Fruit fly (Drosophila melanogaster) whole organism, embryonic: ENCODE data around the gene CG13022.

Experiments
- Atf6 ChIP-seq: fragments of 200-800 bp; sonication (Bioruptor generic); IDR thresholded peaks from 2 replicates; pipeline ENCODE4 v1.3.6; 2022; ENCODE audit warnings: missing biosample characterization, missing genetic modification characterization
- CG10366 ChIP-seq: fragments of 200-800 bp; sonication (Bioruptor generic); IDR thresholded peaks from 2 replicates; pipeline ENCODE4 v1.3.6; 2022; ENCODE audit warnings: missing biosample characterization, missing genetic modification characterization
- CG13424 ChIP-seq: fragments of 200-800 bp; sonication (Bioruptor generic); optimal IDR thresholded peaks from 2 replicates; lab custom pipeline; 2019; ENCODE audit warnings: missing biosample characterization, mild to moderate bottlenecking, missing genetic modification characterization, moderate library complexity
- CG14441 ChIP-seq: fragments of 200-800 bp; sonication (Bioruptor generic); IDR thresholded peaks from 2 replicates; pipeline ENCODE4 v1.3.6; 2022; ENCODE audit warnings: missing biosample characterization, missing genetic modification characterization
- CG15479 ChIP-seq: fragments of 200-800 bp; sonication (Bioruptor generic); optimal IDR thresholded peaks from 3 replicates; lab custom pipeline; 2019; ENCODE audit warnings: missing biosample characterization, mild to moderate bottlenecking, missing genetic modification characterization, moderate library complexity
- CG15514 ChIP-seq: fragments of 200-800 bp; sonication (Bioruptor generic); optimal IDR thresholded peaks from 3 replicates; lab custom pipeline; 2017; ENCODE audit warnings: missing biosample characterization, missing genetic modification characterization, mild to moderate bottlenecking, moderate library complexity, missing genetic modification reagents
- CG1647 ChIP-seq: fragments of 200-800 bp; sonication (Bioruptor generic); optimal IDR thresholded peaks from 3 replicates; lab custom pipeline; 2016; ENCODE audit warnings: missing biosample characterization, missing genetic modification characterization
- CG17328 ChIP-seq: fragments of 200-800 bp; sonication (Bioruptor generic); IDR thresholded peaks from 2 replicates; pipeline ENCODE4 v1.3.6; 2022; ENCODE audit warnings: missing biosample characterization, missing genetic modification characterization
- CG17359 ChIP-seq: fragments of 200-800 bp; sonication (Bioruptor generic); optimal IDR thresholded peaks from 3 replicates; lab custom pipeline; 2018; ENCODE audit warnings: missing biosample characterization, mild to moderate bottlenecking, missing genetic modification characterization, moderate library complexity
- CG2120 ChIP-seq: fragments of 200-800 bp; sonication (Bioruptor generic); optimal IDR thresholded peaks from 3 replicates; lab custom pipeline; 2016; ENCODE audit warnings: missing biosample characterization, missing genetic modification characterization
- CG2199 ChIP-seq: fragments of 200-800 bp; sonication (Bioruptor generic); IDR thresholded peaks from 3 replicates; pipeline ENCODE4 v1.3.6; 2022; ENCODE audit warnings: missing biosample characterization, missing genetic modification characterization
- CG32532 ChIP-seq: fragments of 200-800 bp; sonication (Bioruptor generic); IDR thresholded peaks from 2 replicates; pipeline ENCODE4 v1.3.6; 2022; ENCODE audit warnings: missing biosample characterization, missing genetic modification characterization
- CG3847 ChIP-seq: fragments of 200-800 bp; sonication (Bioruptor generic); IDR thresholded peaks from 2 replicates; pipeline ENCODE4 v1.3.6; 2022; ENCODE audit warnings: missing biosample characterization, missing genetic modification characterization
- CG4424 ChIP-seq: fragments of 200-800 bp; sonication (Bioruptor generic); optimal IDR thresholded peaks from 3 replicates; lab custom pipeline; 2016; ENCODE audit warnings: missing biosample characterization, missing genetic modification characterization
- CG6765 ChIP-seq: fragments of 200-800 bp; sonication (Bioruptor generic); optimal IDR thresholded peaks from 3 replicates; lab custom pipeline; 2017; ENCODE audit warnings: missing biosample characterization, mild to moderate bottlenecking, missing genetic modification characterization
- CG7786 ChIP-seq: fragments of 200-800 bp; sonication (Bioruptor generic); optimal IDR thresholded peaks from 2 replicates; lab custom pipeline; 2016; ENCODE audit warnings: missing biosample characterization, missing genetic modification characterization
- CG7839 ChIP-seq: fragments of 200-800 bp; sonication (Bioruptor generic); optimal IDR thresholded peaks from 3 replicates; lab custom pipeline; 2018; ENCODE audit warnings: missing biosample characterization, mild to moderate bottlenecking, missing genetic modification characterization, moderate library complexity
- CG9727 ChIP-seq: fragments of 200-800 bp; sonication (Bioruptor generic); optimal IDR thresholded peaks from 3 replicates; lab custom pipeline; 2017; ENCODE audit warnings: missing biosample characterization, mild to moderate bottlenecking, missing genetic modification characterization
- Camta ChIP-seq: fragments of 200-800 bp; sonication (Bioruptor generic); optimal IDR thresholded peaks from 2 replicates; lab custom pipeline; 2016; ENCODE audit warnings: missing biosample characterization, missing genetic modification characterization
- CoRest ChIP-seq: fragments of 200-800 bp; sonication (Bioruptor generic); optimal IDR thresholded peaks from 3 replicates; lab custom pipeline; 2018; ENCODE audit warnings: missing biosample characterization, mild to moderate bottlenecking, missing genetic modification characterization, moderate library complexity
- D19B ChIP-seq: fragments of 200-800 bp; sonication (Bioruptor generic); optimal IDR thresholded peaks from 2 replicates; lab custom pipeline; 2017; ENCODE audit warnings: missing biosample characterization, mild to moderate bottlenecking, missing genetic modification characterization
- Dad ChIP-seq: fragments of 200-800 bp; sonication (Bioruptor generic); optimal IDR thresholded peaks from 3 replicates; lab custom pipeline; 2016; ENCODE audit warnings: missing biosample characterization, missing genetic modification characterization
- Deaf1 ChIP-seq: fragments of 200-800 bp; optimal IDR thresholded peaks from 3 replicates; lab custom pipeline; 2019; ENCODE audit warnings: missing biosample characterization, mild to moderate bottlenecking, missing genetic modification characterization, moderate library complexity
- GATAe ChIP-seq: fragments of 200-800 bp; sonication (Bioruptor generic); conservative IDR thresholded peaks from 2 replicates; pipeline ENCODE4 v1.3.6; 2022; ENCODE audit warnings: missing biosample characterization, missing genetic modification characterization
- Gug ChIP-seq: fragments of 200-800 bp; sonication (Bioruptor generic); IDR thresholded peaks from 4 replicates; pipeline ENCODE4 v1.3.6; 2022; ENCODE audit warnings: missing biosample characterization, missing genetic modification characterization
- HHEX ChIP-seq: fragments of 200-800 bp; sonication (Bioruptor generic); optimal IDR thresholded peaks from 3 replicates; lab custom pipeline; 2017; ENCODE audit warnings: missing biosample characterization, mild to moderate bottlenecking, missing genetic modification characterization, missing genetic modification reagents
- Hmr ChIP-seq: fragments of 200-800 bp; sonication (Bioruptor generic); optimal IDR thresholded peaks from 3 replicates; lab custom pipeline; 2017; ENCODE audit warnings: mild to moderate bottlenecking, missing biosample characterization, missing genetic modification reagents, missing genetic modification characterization
- Hsf ChIP-seq: fragments of 200-800 bp; sonication (Bioruptor generic); optimal IDR thresholded peaks from 3 replicates; lab custom pipeline; 2016; ENCODE audit warnings: missing biosample characterization, missing genetic modification characterization
- PHDP ChIP-seq: fragments of 200-800 bp; sonication (Bioruptor generic); optimal IDR thresholded peaks from 3 replicates; lab custom pipeline; 2018; ENCODE audit warnings: missing biosample characterization, mild to moderate bottlenecking, missing genetic modification characterization, moderate library complexity
- Rfx ChIP-seq: fragments of 200-800 bp; sonication (Bioruptor generic); IDR thresholded peaks from 2 replicates; pipeline ENCODE4 v1.3.6; 2022; ENCODE audit warnings: missing biosample characterization, missing genetic modification characterization
- Taf1 ChIP-seq: fragments of 200-800 bp; sonication (Bioruptor generic); IDR thresholded peaks from 2 replicates; pipeline ENCODE4 v1.3.6; 2022; ENCODE audit warnings: missing biosample characterization, missing genetic modification characterization
- al ChIP-seq: fragments of 200-800 bp; sonication (Bioruptor generic); IDR thresholded peaks from 2 replicates; pipeline ENCODE4 v1.3.6; 2022; ENCODE audit warnings: missing biosample characterization, missing genetic modification characterization
- bcd ChIP-seq: fragments of 200-800 bp; sonication (Bioruptor generic); optimal IDR thresholded peaks from 2 replicates; lab custom pipeline; 2017; ENCODE audit warnings: missing biosample characterization, mild to moderate bottlenecking, missing genetic modification characterization
- caup ChIP-seq: fragments of 200-800 bp; sonication (Bioruptor generic); optimal IDR thresholded peaks from 3 replicates; lab custom pipeline; 2017; ENCODE audit warnings: missing biosample characterization, mild to moderate bottlenecking, missing genetic modification characterization, moderate library complexity; ENCODE audit not compliant: severe bottlenecking
- disco-r ChIP-seq: fragments of 200-800 bp; sonication (Bioruptor generic); optimal IDR thresholded peaks from 2 replicates; lab custom pipeline; 2016; ENCODE audit warnings: missing biosample characterization, missing genetic modification characterization
- dmrt99B ChIP-seq: fragments of 200-800 bp; sonication (Bioruptor generic); optimal IDR thresholded peaks from 2 replicates; lab custom pipeline; 2018; ENCODE audit warnings: missing biosample characterization, mild to moderate bottlenecking, missing genetic modification characterization, moderate library complexity
- dysf ChIP-seq: fragments of 200-800 bp; sonication (Bioruptor generic); IDR thresholded peaks from 3 replicates; pipeline ENCODE4 v1.3.6; 2022; ENCODE audit warnings: missing biosample characterization, missing genetic modification characterization
- en ChIP-seq: fragments of 200-800 bp; sonication (Bioruptor generic); optimal IDR thresholded peaks from 2 replicates; lab custom pipeline; 2016; ENCODE audit warnings: missing biosample characterization, missing genetic modification characterization
- gcm2 ChIP-seq: fragments of 200-800 bp; sonication (Bioruptor generic); optimal IDR thresholded peaks from 2 replicates; lab custom pipeline; 2016; ENCODE audit warnings: missing biosample characterization, missing genetic modification characterization
- gfzf ChIP-seq: fragments of 200-800 bp; sonication (Bioruptor generic); optimal IDR thresholded peaks from 2 replicates; lab custom pipeline; 2016; ENCODE audit warnings: missing biosample characterization, mild to moderate bottlenecking, missing genetic modification characterization, moderate library complexity
- gro ChIP-seq: fragments of 200-800 bp; sonication (Bioruptor generic); optimal IDR thresholded peaks from 2 replicates; lab custom pipeline; 2016; ENCODE audit warnings: missing biosample characterization, missing genetic modification characterization
- hkb ChIP-seq, 2 experiments: fragments of 200-800 bp in 1 of 2; fragments of >200 bp in 1 of 2; sonication (Bioruptor generic) in 1 of 2; IDR thresholded peaks in 1 of 2; optimal IDR thresholded peaks in 1 of 2; 2 replicates each; pipeline versions ENCODE4 v1.3.6 to Lab custom; 2017 to 2022; ENCODE audit warnings: missing biosample characterization in 1 of 2, missing genetic modification characterization in 1 of 2
- luna ChIP-seq: fragments of 200-800 bp; sonication (Bioruptor generic); optimal IDR thresholded peaks from 2 replicates; lab custom pipeline; 2016; ENCODE audit warnings: missing biosample characterization, missing genetic modification characterization
- phol ChIP-seq: fragments of 200-800 bp; sonication (Bioruptor generic); optimal IDR thresholded peaks from 3 replicates; lab custom pipeline; 2018; ENCODE audit warnings: missing biosample characterization, mild to moderate bottlenecking, missing genetic modification characterization, moderate library complexity
- pzg ChIP-seq: fragments of 200-800 bp; sonication (Bioruptor generic); optimal IDR thresholded peaks from 3 replicates; lab custom pipeline; 2018; ENCODE audit warnings: missing biosample characterization, mild to moderate bottlenecking, missing genetic modification characterization, moderate library complexity
- sima ChIP-seq: fragments of 200-800 bp; sonication (Bioruptor generic); optimal IDR thresholded peaks from 2 replicates; lab custom pipeline; 2016; ENCODE audit warnings: missing biosample characterization, missing genetic modification characterization
- slbo ChIP-seq: fragments of 200-800 bp; sonication (Bioruptor generic); IDR thresholded peaks from 2 replicates; pipeline ENCODE4 v1.3.6; 2022; ENCODE audit warnings: missing biosample characterization, missing genetic modification characterization
- sob ChIP-seq: fragments of 200-800 bp; sonication (Bioruptor generic); IDR thresholded peaks from 2 replicates; pipeline ENCODE4 v1.3.6; 2022; ENCODE audit warnings: missing biosample characterization, missing genetic modification characterization
- vvl ChIP-seq: fragments of 200-800 bp; sonication (Bioruptor generic); IDR thresholded peaks from 2 replicates; pipeline ENCODE4 v1.3.6; 2022; ENCODE audit warnings: missing biosample characterization, missing genetic modification characterization

Gene CG13022

dm6 chr3L:16896408-16896807 lies 42.3 kb downstream of the CG13022 start (continued):
- TF ChIP-seq CG32532 (GFP tag; lab: Robert Waterston, UW) (peak; percentile 66; the same call in 1 of the 2 replicates), slbo (peak; percentile 41), caup (GFP tag; lab: Kevin White, UChicago) (no peak), Rfx (peak; percentile 33), CG2199 (GFP tag; lab: Robert Waterston, UW) (peak; percentile 81), sob (GFP tag; lab: Robert Waterston, UW) (peak; percentile 31; the same call in 1 of the 2 replicates), Hmr (GFP tag; lab: Kevin White, UChicago) (peak; percentile 22), CG17328 (GFP tag; lab: Robert Waterston, UW) (no peak), Hsf (GFP tag; lab: Kevin White, UChicago) (peak; percentile 6), GATAe (no peak), CG3847 (GFP tag; lab: Robert Waterston, UW) (0 out of 2 replicates have a peak, but pooled peaks have one; percentile 9), Deaf1 (tag; lab: Kevin White, UChicago) (peak; percentile 28), vvl (peak; percentile 31; the same call in 1 of the 2 replicates), bcd (GFP tag; lab: Kevin White, UChicago) (peak; percentile 3), Camta (GFP tag; lab: Kevin White, UChicago) (no peak), luna (GFP tag; lab: Kevin White, UChicago) (no peak), CG15479 (GFP tag; lab: Kevin White, UChicago) (no peak), CG2120 (GFP tag; lab: Kevin White, UChicago) (peak; percentile 20), CG10366 (GFP tag; lab: Robert Waterston, UW) (0 out of 2 replicates have a peak, but pooled peaks have one; percentile 17), pzg (peak; percentile 7)

- TF ChIP-seq dysf (GFP tag; lab: Robert Waterston, UW) (peak; percentile 40; the same call in 1 of the 3 replicates), hkb (optimal IDR thresholded peaks at IDR 0.05; lab: Kevin White, UChicago) (no peak), hkb (GFP tag; IDR thresholded peaks at IDR 0.05; lab: Robert Waterston, UW) (peak; percentile 41; the same call in 1 of the 2 replicates), CG13424 (peak; percentile 32), CoRest (peak; percentile 41), PHDP (tag; lab: Kevin White, UChicago) (peak; percentile 22), CG17359 (tag; lab: Kevin White, UChicago) (peak; percentile 10), en (GFP tag; lab: Kevin White, UChicago) (no peak), gfzf (GFP tag; lab: Kevin White, UChicago) (no peak), slbo (peak; percentile 50; the same call in 1 of the 2 replicates), Atf6 (peak; percentile 10; the same call in 1 of the 2 replicates), CG7839 (tag; lab: Kevin White, UChicago) (peak; percentile 50), phol (tag; lab: Kevin White, UChicago) (peak; percentile 2), CG32532 (GFP tag; lab: Robert Waterston, UW) (peak; percentile 43; the same call in 1 of the 2 replicates), CG1647 (no peak), Taf1 (no peak), CG6765 (GFP tag; lab: Kevin White, UChicago) (peak; percentile 5), CG15514 (GFP tag; lab: Kevin White, UChicago) (peak; percentile 19), D19B (GFP tag; lab: Kevin White, UChicago) (peak; percentile 30), CG14441 (GFP tag; lab: Robert Waterston, UW) (peak; percentile 35; the same call in 1 of the 2 replicates), CG7786 (GFP tag; lab: Kevin White, UChicago) (peak; percentile 3), sima (GFP tag; lab: Kevin White, UChicago) (no peak), gcm2 (GFP tag; lab: Kevin White, UChicago) (no peak), gro (GFP tag; lab: Kevin White, UChicago) (peak; percentile 1), Gug (no peak; the same call in 3 of the 4 replicates), HHEX (GFP tag; lab: Kevin White, UChicago) (peak; percentile 19), CG4424 (GFP tag; lab: Kevin White, UChicago) (no peak), disco-r (GFP tag; lab: Kevin White, UChicago) (no peak), CG9727 (GFP tag; lab: Kevin White, UChicago) (peak; percentile 9), Dad (GFP tag; lab: Kevin White, UChicago) (no peak), al (GFP tag; lab: Robert Waterston, UW) (0 out of 2 replicates have a peak, but pooled peaks have one; percentile 9), dmrt99B (peak; percentile 42), Hmr (GFP tag; lab: Kevin White, UChicago) (peak; percentile 31)
These were observed 45.1 kb downstream of the CG13022 start for dm6 chr3L:16893647-16894046.
